Fruit fly (Drosophila melanogaster): ENCODE measurements around the gene CCT2.

The CCT2 gene

dm6 chrX:9136776-9137550 is 47.6 kb downstream of the CCT2 start (continued):
- TF ChIP-seq CG16813 (GFP tag; IDR thresholded peaks at IDR 0.05; ENCODE audit: partially characterized antibody), result no peak
- TF ChIP-seq sqz (GFP tag; optimal IDR thresholded peaks at IDR 0.05), result no peak
- peak; percentile 86 for TF ChIP-seq Ets65A (GFP tag)
- TF ChIP-seq Vsx1 (GFP tag; optimal IDR thresholded peaks at IDR 0.05), result no peak
- no peak for TF ChIP-seq CG6683 (GFP tag; optimal IDR thresholded peaks at IDR 0.05)
- peak in 1 of 2 experiments; percentile 45 for TF ChIP-seq crp (GFP tag; optimal IDR thresholded peaks at IDR 0.05)
- peak; percentile 49 for TF ChIP-seq CG4424 (GFP tag; optimal IDR thresholded peaks at IDR 0.05)
- no peak for TF ChIP-seq Bdp1 (GFP tag; optimal IDR thresholded peaks at IDR 0.05)
- peak; percentile 58 for TF ChIP-seq CG10979 (tag; optimal IDR thresholded peaks at IDR 0.05)
- TF ChIP-seq ranshi (GFP tag; IDR thresholded peaks at IDR 0.05), result no peak
- peak; percentile 26 for TF ChIP-seq fu2 (GFP tag; optimal IDR thresholded peaks at IDR 0.05)
- TF ChIP-seq lmd (GFP tag; IDR thresholded peaks at IDR 0.05), result peak; percentile 44; the same call in 1 of the 2 replicates
- no peak for TF ChIP-seq Dp (GFP tag; optimal IDR thresholded peaks at IDR 0.05)
- TF ChIP-seq tna (GFP tag; IDR thresholded peaks at IDR 0.05; ENCODE audit: partially characterized antibody), result no peak
- TF ChIP-seq Xrp1 (GFP tag; IDR thresholded peaks at IDR 0.05), result peak; percentile 49; the same call in 1 of the 2 replicates
- peak; percentile 63 for TF ChIP-seq CG2678 (tag; optimal IDR thresholded peaks at IDR 0.05)
- peak; percentile 31 for TF ChIP-seq bcd (GFP tag; optimal IDR thresholded peaks at IDR 0.05)
- peak; percentile 21 for TF ChIP-seq CG15696 (tag; optimal IDR thresholded peaks at IDR 0.05)
- peak in 1 of 2 experiments; percentile 61 for TF ChIP-seq bsh (GFP tag; optimal IDR thresholded peaks at IDR 0.05)
- peak; percentile 26 for TF ChIP-seq wek (GFP tag; optimal IDR thresholded peaks at IDR 0.05)
- peak; percentile 41 for TF ChIP-seq org-1 (GFP tag; optimal IDR thresholded peaks at IDR 0.05)
- TF ChIP-seq CkIIα-i1 (GFP tag; IDR thresholded peaks at IDR 0.05), result no peak
- no peak for TF ChIP-seq Sin3A (optimal IDR thresholded peaks at IDR 0.05)
- 0 out of 3 replicates have a peak, but pooled peaks have one; percentile 31 for TF ChIP-seq gce (GFP tag; IDR thresholded peaks at IDR 0.05)
- TF ChIP-seq btn (GFP tag; optimal IDR thresholded peaks at IDR 0.05), result peak; percentile 28
- no peak for TF ChIP-seq CG3065 (GFP tag; optimal IDR thresholded peaks at IDR 0.05)
- no peak for TF ChIP-seq CG9932 (GFP tag; IDR thresholded peaks at IDR 0.05)
- TF ChIP-seq CG14050 (GFP tag; IDR thresholded peaks at IDR 0.05), result peak; percentile 25; the same call in 1 of the 3 replicates
- peak; percentile 26 for TF ChIP-seq CG15514 (GFP tag; optimal IDR thresholded peaks at IDR 0.05)
- TF ChIP-seq CG12769 (tag; optimal IDR thresholded peaks at IDR 0.05), result peak; percentile 37
- peak; percentile 54 for TF ChIP-seq ATbp (GFP tag; optimal IDR thresholded peaks at IDR 0.05)
- no peak for TF ChIP-seq B-H1 (GFP tag; IDR thresholded peaks at IDR 0.05)
- TF ChIP-seq CG1603 (tag; optimal IDR thresholded peaks at IDR 0.05), result peak; percentile 55
- TF ChIP-seq CG12104 (GFP tag; optimal IDR thresholded peaks at IDR 0.05), result no peak
- TF ChIP-seq D (optimal IDR thresholded peaks at IDR 0.05), result no peak
- TF ChIP-seq D (GFP tag; optimal IDR thresholded peaks at IDR 0.05), result peak; percentile 8
- TF ChIP-seq CG10959 (GFP tag; IDR thresholded peaks at IDR 0.05), result no peak
- TF ChIP-seq hkb (optimal IDR thresholded peaks at IDR 0.05), result no peak
- peak; percentile 62 for TF ChIP-seq hkb (GFP tag; IDR thresholded peaks at IDR 0.05)
- TF ChIP-seq CG11456 (GFP tag; IDR thresholded peaks at IDR 0.05), result 0 out of 3 replicates have a peak, but pooled peaks have one; percentile 39
- no peak for TF ChIP-seq br (optimal IDR thresholded peaks at IDR 0.05)
- peak; percentile 45 for TF ChIP-seq ssp (GFP tag; IDR thresholded peaks at IDR 0.05)
- no peak for TF ChIP-seq CG3847 (GFP tag; IDR thresholded peaks at IDR 0.05)
- TF ChIP-seq NFAT (GFP tag; IDR thresholded peaks at IDR 0.05), result no peak
- TF ChIP-seq CG8359 (GFP tag; optimal IDR thresholded peaks at IDR 0.05; ENCODE audit: borderline replicate concordance), result no peak
- peak; percentile 8 for TF ChIP-seq her (GFP tag; optimal IDR thresholded peaks at IDR 0.05)
- TF ChIP-seq grau (tag; optimal IDR thresholded peaks at IDR 0.05), result peak; percentile 62
- TF ChIP-seq CG2712 (tag; optimal IDR thresholded peaks at IDR 0.05), result peak; percentile 62
- no peak for TF ChIP-seq nau (GFP tag; optimal IDR thresholded peaks at IDR 0.05)
- TF ChIP-seq CG10267 (tag; optimal IDR thresholded peaks at IDR 0.05), result peak; percentile 30
